Worm (Caenorhabditis elegans) whole organism, L4 larva: ENCODE measurements around the gene mls-1.
"Not testable (repeated sequence)": the region's sequence is repeated elsewhere in the genome, so short reads cannot be mapped to it uniquely, and the experiment has no call there.

Experiments
- D1046.2 ChIP-seq: fragments of 200-800 bp; sonication (Bioruptor generic); IDR thresholded peaks from 2 replicates; pipeline ENCODE4 v1.3.6; 2022; ENCODE audit warnings: missing genetic modification characterization, missing compliant biosample characterization
- F10B5.3 ChIP-seq: sonication (generic microtip); optimal IDR thresholded peaks from 2 replicates; lab custom pipeline; 2016; ENCODE audit warnings: mild to moderate bottlenecking, missing genetic modification characterization, missing compliant biosample characterization
- T20F7.1 ChIP-seq: fragments of 200-800 bp; sonication (Bioruptor generic); optimal IDR thresholded peaks from 2 replicates; lab custom pipeline; 2018; ENCODE audit warnings: mild to moderate bottlenecking, missing genetic modification characterization, missing compliant biosample characterization
- Y75B8A.6 ChIP-seq: fragments of 200-800 bp; sonication (Bioruptor generic); IDR thresholded peaks from 2 replicates; pipeline ENCODE4 v1.3.6; 2022; ENCODE audit warnings: missing genetic modification reagents, missing genetic modification characterization, missing compliant biosample characterization
- attf-4 ChIP-seq: sonication (generic microtip); optimal IDR thresholded peaks from 3 replicates; lab custom pipeline; 2017; ENCODE audit warnings: missing biosample characterization, missing genetic modification characterization
- ceh-20 ChIP-seq: fragments of 200-800 bp; sonication (Bioruptor generic); IDR thresholded peaks from 2 replicates; pipeline ENCODE4 v1.3.6; 2022; ENCODE audit warnings: missing genetic modification reagents, missing genetic modification characterization, missing compliant biosample characterization
- ceh-28 ChIP-seq: fragments of 150-350 bp; optimal IDR thresholded peaks from 2 replicates; lab custom pipeline; 2014; ENCODE audit warnings: missing biosample characterization, missing genetic modification reagents, missing genetic modification characterization
- ceh-32 ChIP-seq: sonication (generic microtip); optimal IDR thresholded peaks from 2 replicates; lab custom pipeline; 2016; ENCODE audit warnings: mild to moderate bottlenecking, missing genetic modification characterization, missing compliant biosample characterization; ENCODE audit not compliant: poor library complexity
- ceh-82 ChIP-seq: sonication (generic microtip); optimal IDR thresholded peaks from 2 replicates; lab custom pipeline; 2017; ENCODE audit warnings: missing biosample characterization, missing genetic modification characterization
- cey-2 ChIP-seq: sonication (generic microtip); optimal IDR thresholded peaks from 3 replicates; lab custom pipeline; 2017; ENCODE audit warnings: missing genetic modification characterization, mild to moderate bottlenecking, missing compliant biosample characterization, antibody characterized with exemption, borderline replicate concordance; ENCODE audit not compliant: insufficient read depth
- daf-12 ChIP-seq: fragments of 150-350 bp; optimal IDR thresholded peaks from 2 replicates; lab custom pipeline; 2014; ENCODE audit warnings: missing biosample characterization, missing genetic modification reagents, missing genetic modification characterization
- daf-16 ChIP-seq, 3 experiments: sonication (generic microtip); optimal IDR thresholded peaks; 2 replicates each; lab custom pipeline; 2016 to 2017; ENCODE audit warnings: missing genetic modification characterization in 3 of 3, missing genetic modification reagents in 3 of 3, mild to moderate bottlenecking in 2 of 3, missing compliant biosample characterization in 2 of 3, missing biosample characterization in 1 of 3, moderate library complexity in 1 of 3
- daf-8 ChIP-seq: fragments of 200-800 bp; sonication (Bioruptor generic); IDR thresholded peaks from 2 replicates; pipeline ENCODE4 v1.3.6; 2022; ENCODE audit warnings: missing genetic modification characterization, missing compliant biosample characterization
- dmd-6 ChIP-seq: fragments of 200-800 bp; sonication (Bioruptor generic); IDR thresholded peaks from 2 replicates; pipeline ENCODE4 v1.3.6; 2022; ENCODE audit warnings: missing genetic modification reagents, missing genetic modification characterization, missing compliant biosample characterization
- dmd-9 ChIP-seq: fragments of 200-800 bp; sonication (Bioruptor generic); IDR thresholded peaks from 2 replicates; pipeline ENCODE4 v1.3.6; 2022; ENCODE audit warnings: missing genetic modification reagents, missing genetic modification characterization, missing compliant biosample characterization
- dve-1 ChIP-seq: sonication (generic microtip); optimal IDR thresholded peaks from 2 replicates; lab custom pipeline; 2017; ENCODE audit warnings: antibody characterized with exemption, mild to moderate bottlenecking, missing genetic modification characterization, missing compliant biosample characterization; ENCODE audit not compliant: insufficient read depth
- egl-27 ChIP-seq: sonication (generic microtip); optimal IDR thresholded peaks from 3 replicates; lab custom pipeline; 2017; ENCODE audit warnings: missing biosample characterization, missing genetic modification reagents, missing genetic modification characterization
- fos-1 ChIP-seq: fragments of 150-350 bp; optimal IDR thresholded peaks from 2 replicates; lab custom pipeline; 2014; ENCODE audit warnings: missing biosample characterization, missing genetic modification characterization
- gei-8 ChIP-seq: fragments of 200-800 bp; sonication (Bioruptor generic); optimal IDR thresholded peaks from 2 replicates; lab custom pipeline; 2018; ENCODE audit warnings: mild to moderate bottlenecking, missing genetic modification characterization, missing compliant biosample characterization
- hlh-11 ChIP-seq: fragments of 200-800 bp; sonication (Bioruptor generic); optimal IDR thresholded peaks from 2 replicates; lab custom pipeline; 2018; ENCODE audit warnings: mild to moderate bottlenecking, missing genetic modification characterization, missing compliant biosample characterization
- hlh-30 ChIP-seq: sonication (generic microtip); optimal IDR thresholded peaks from 2 replicates; lab custom pipeline; 2017; ENCODE audit warnings: antibody characterized with exemption, mild to moderate bottlenecking, missing genetic modification characterization, missing compliant biosample characterization; ENCODE audit not compliant: insufficient read depth
- hmg-1.1 ChIP-seq: fragments of 200-800 bp; sonication (Bioruptor generic); IDR thresholded peaks from 2 replicates; pipeline ENCODE4 v1.3.6; 2022; ENCODE audit warnings: missing genetic modification reagents, missing genetic modification characterization, missing compliant biosample characterization
- lin-13 ChIP-seq: fragments of 150-350 bp; optimal IDR thresholded peaks from 2 replicates; lab custom pipeline; 2014; ENCODE audit warnings: missing biosample characterization, missing genetic modification reagents, missing genetic modification characterization
- lin-38 ChIP-seq: fragments of 200-800 bp; sonication (Bioruptor generic); IDR thresholded peaks from 2 replicates; pipeline ENCODE4 v1.3.6; 2022; ENCODE audit warnings: missing genetic modification reagents, missing genetic modification characterization, missing compliant biosample characterization
- lsy-2 ChIP-seq, 2 experiments: fragments of 150-350 bp in 1 of 2; sonication (generic microtip) in 1 of 2; optimal IDR thresholded peaks; 2 replicates each; lab custom pipeline; 2014 to 2017; ENCODE audit warnings: missing biosample characterization in 2 of 2, missing genetic modification characterization in 2 of 2
- madf-5 ChIP-seq, 2 experiments: fragments of 200-800 bp; sonication (Bioruptor generic); IDR thresholded peaks; 2 replicates each; pipeline ENCODE4 v1.3.6; 2022; ENCODE audit warnings: missing compliant biosample characterization in 2 of 2, missing genetic modification characterization in 2 of 2
- madf-9 ChIP-seq: fragments of 200-800 bp; sonication (Bioruptor generic); conservative IDR thresholded peaks from 2 replicates; pipeline ENCODE4 v1.3.6; 2022; ENCODE audit warnings: missing genetic modification reagents, missing genetic modification characterization, missing compliant biosample characterization
- mdt-29 ChIP-seq: fragments of 200-800 bp; sonication (Bioruptor generic); IDR thresholded peaks from 2 replicates; pipeline ENCODE4 v1.3.6; 2022; ENCODE audit warnings: missing genetic modification reagents, missing genetic modification characterization, missing compliant biosample characterization
- nhr-25 ChIP-seq: sonication (generic microtip); optimal IDR thresholded peaks from 2 replicates; lab custom pipeline; 2017; ENCODE audit warnings: missing genetic modification characterization, mild to moderate bottlenecking, missing compliant biosample characterization, antibody characterized with exemption, moderate library complexity, borderline replicate concordance; ENCODE audit not compliant: insufficient read depth
- nhr-28 ChIP-seq: fragments of 150-350 bp; optimal IDR thresholded peaks from 2 replicates; lab custom pipeline; 2014; ENCODE audit warnings: missing biosample characterization, missing genetic modification characterization
- nhr-6 ChIP-seq: fragments of 150-350 bp; optimal IDR thresholded peaks from 2 replicates; lab custom pipeline; 2014; ENCODE audit warnings: missing biosample characterization, missing genetic modification characterization
- pqm-1 ChIP-seq: sonication (generic microtip); optimal IDR thresholded peaks from 2 replicates; lab custom pipeline; 2017; ENCODE audit warnings: missing biosample characterization, missing genetic modification characterization
- rbr-2 ChIP-seq: sonication (generic microtip); optimal IDR thresholded peaks from 2 replicates; lab custom pipeline; 2016; ENCODE audit warnings: missing genotype, missing genetic modification characterization, missing compliant biosample characterization
- saeg-2 ChIP-seq: fragments of 200-800 bp; sonication (Bioruptor generic); IDR thresholded peaks from 2 replicates; pipeline ENCODE4 v1.3.6; 2022; ENCODE audit warnings: missing genetic modification reagents, missing genetic modification characterization, missing compliant biosample characterization
- sdz-12 ChIP-seq: fragments of 200-800 bp; sonication (Bioruptor generic); optimal IDR thresholded peaks from 2 replicates; lab custom pipeline; 2018; ENCODE audit warnings: mild to moderate bottlenecking, missing genetic modification characterization, missing compliant biosample characterization
- set-16 ChIP-seq: fragments of 200-800 bp; sonication (Bioruptor generic); IDR thresholded peaks from 2 replicates; pipeline ENCODE4 v1.3.6; 2022; ENCODE audit warnings: missing genetic modification reagents, missing genetic modification characterization, missing compliant biosample characterization
- skn-1 ChIP-seq: fragments of 150-350 bp; optimal IDR thresholded peaks from 2 replicates; lab custom pipeline; 2014; ENCODE audit warnings: missing biosample characterization, missing genetic modification characterization
- spr-1 ChIP-seq: sonication (generic microtip); optimal IDR thresholded peaks from 2 replicates; lab custom pipeline; 2016; ENCODE audit warnings: mild to moderate bottlenecking, missing genetic modification characterization, missing compliant biosample characterization
- spr-3 ChIP-seq: fragments of 200-800 bp; sonication (Bioruptor generic); optimal IDR thresholded peaks from 2 replicates; lab custom pipeline; 2018; ENCODE audit warnings: mild to moderate bottlenecking, missing genetic modification characterization, missing compliant biosample characterization
- tag-97 ChIP-seq: fragments of 200-800 bp; sonication (Bioruptor generic); IDR thresholded peaks from 2 replicates; pipeline ENCODE4 v1.3.6; 2022; ENCODE audit warnings: missing genetic modification characterization, missing compliant biosample characterization
- unc-130 ChIP-seq: sonication (generic microtip); optimal IDR thresholded peaks from 2 replicates; lab custom pipeline; 2016; ENCODE audit warnings: missing genetic modification reagents, missing genetic modification characterization, missing compliant biosample characterization
- vab-7 ChIP-seq: fragments of 200-800 bp; sonication (Bioruptor generic); IDR thresholded peaks from 2 replicates; pipeline ENCODE4 v1.3.6; 2022; ENCODE audit warnings: missing genetic modification reagents, missing genetic modification characterization, missing compliant biosample characterization
- zag-1 ChIP-seq: fragments of 150-350 bp; optimal IDR thresholded peaks from 2 replicates; lab custom pipeline; 2014; ENCODE audit warnings: missing biosample characterization, missing genetic modification characterization
- zfp-2 ChIP-seq: sonication (generic microtip); optimal IDR thresholded peaks from 2 replicates; lab custom pipeline; 2016; ENCODE audit warnings: mild to moderate bottlenecking, missing genetic modification characterization, missing compliant biosample characterization
- zfp-3 ChIP-seq: fragments of 200-800 bp; sonication (Bioruptor generic); conservative IDR thresholded peaks from 2 replicates; pipeline ENCODE4 v1.3.6; 2022; ENCODE audit warnings: missing genetic modification reagents, missing genetic modification characterization, missing compliant biosample characterization
- zip-11 ChIP-seq: fragments of 200-800 bp; sonication (Bioruptor generic); IDR thresholded peaks from 2 replicates; pipeline ENCODE4 v1.3.6; 2022; ENCODE audit warnings: missing genetic modification characterization, missing compliant biosample characterization

mls-1 gene

ce11 chrIII:7465347-7465746 is 5.2 kb downstream of the mls-1 start, which contains the start of gene fum-1 (continued):
- TF ChIP-seq daf-8 (GFP tag; lab: Robert Waterston, UW) (no peak), dve-1 (tag; lab: Kevin White, UChicago) (peak; percentile 63), gei-8 (peak; percentile 21), hmg-1.1 (GFP tag; lab: Robert Waterston, UW) (0 out of 2 replicates have a peak, but pooled peaks have one; percentile 46), attf-4 (tag; lab: Kevin White, UChicago) (no peak), vab-7 (no peak), spr-1 (tag; lab: Kevin White, UChicago) (no peak), mdt-29 (GFP tag; lab: Robert Waterston, UW) (0 out of 2 replicates have a peak, but pooled peaks have one; percentile 19), ceh-32 (no peak), spr-3 (GFP tag; lab: Kevin White, UChicago) (peak; percentile 31), set-16 (GFP tag; lab: Robert Waterston, UW) (no peak), nhr-25 (tag; lab: Kevin White, UChicago) (peak; percentile 69), nhr-6 (tag; lab: Kevin White, UChicago) (peak; percentile 7), F10B5.3 (no peak), nhr-28 (tag; lab: Kevin White, UChicago) (peak; percentile 54), lin-38 (GFP tag; lab: Robert Waterston, UW) (peak; percentile 70), madf-5 (GFP tag; IDR thresholded peaks at IDR 0.05; lab: Robert Waterston, UW) (no peak), lin-13 (GFP tag; lab: Kevin White, UChicago) (peak; percentile 30), pqm-1 (tag; lab: Kevin White, UChicago) (no peak), hlh-11 (tag; lab: Kevin White, UChicago) (peak; percentile 43)

DNA sequence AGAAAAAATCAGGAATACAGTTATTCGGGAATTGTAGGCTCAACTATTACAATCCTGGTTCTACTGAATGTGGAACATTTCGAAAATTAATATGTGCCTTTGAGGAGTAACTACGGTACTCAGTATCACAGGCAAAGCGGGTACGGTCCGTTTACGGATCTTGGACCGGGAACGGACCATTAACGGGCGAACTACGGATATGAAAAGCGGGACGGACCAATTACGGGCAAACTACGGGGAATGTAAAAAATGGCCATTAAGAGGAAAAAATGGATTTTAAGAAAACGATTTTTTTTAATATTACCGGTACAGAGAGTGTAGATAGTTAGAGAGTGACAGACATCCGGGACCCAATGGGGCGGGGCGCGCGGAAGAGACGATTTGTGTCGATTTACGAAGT is 8.8 kb downstream of the mls-1 start, which contains the start of gene H14A12.5:
H14A12.5 (minus strand) TSS at position 101 of the 400 bp plus-strand sequence.
- not testable (repeated sequence) for TF ChIP-seq dmd-9 (GFP tag; lab: Robert Waterston, UW); zip-11 (GFP tag; lab: Robert Waterston, UW); daf-16 (GFP tag; optimal IDR thresholded peaks at IDR 0.05; lab: Kevin White, UChicago); daf-16 (tag; optimal IDR thresholded peaks at IDR 0.05; lab: Kevin White, UChicago)

ce11 chrIII:7478932-7479331 is 18.8 kb downstream of the mls-1 start:
- TF ChIP-seq egl-27 (tag; lab: Kevin White, UChicago): no peak
- TF ChIP-seq attf-4 (tag; lab: Kevin White, UChicago): no peak
- TF ChIP-seq nhr-28 (tag; lab: Kevin White, UChicago): peak; percentile 66
- no peak for TF ChIP-seq sdz-12 (GFP tag; lab: Kevin White, UChicago)
- peak; percentile 79 for TF ChIP-seq hlh-11 (tag; lab: Kevin White, UChicago)
- TF ChIP-seq lsy-2 (tag; optimal IDR thresholded peaks at IDR 0.05; lab: Kevin White, UChicago): no peak
- no peak for TF ChIP-seq zfp-2 (tag; lab: Kevin White, UChicago)
- no peak for TF ChIP-seq mdt-29 (GFP tag; lab: Robert Waterston, UW)
- no peak for TF ChIP-seq rbr-2 (tag; lab: Kevin White, UChicago)
- TF ChIP-seq cey-2 (tag; lab: Kevin White, UChicago): no peak
- no peak for TF ChIP-seq T20F7.1 (GFP tag; lab: Kevin White, UChicago)
- TF ChIP-seq unc-130 (GFP tag; lab: Kevin White, UChicago): no peak
- no peak for TF ChIP-seq madf-9 (GFP tag; lab: Robert Waterston, UW)
- TF ChIP-seq ceh-20: no peak
- no peak for TF ChIP-seq D1046.2
- TF ChIP-seq fos-1 (tag; lab: Kevin White, UChicago): no peak
- no peak for TF ChIP-seq nhr-6 (tag; lab: Kevin White, UChicago)
- TF ChIP-seq dmd-9 (GFP tag; lab: Robert Waterston, UW): no peak
- TF ChIP-seq skn-1 (tag; lab: Kevin White, UChicago): no peak
- TF ChIP-seq zfp-3 (GFP tag; lab: Robert Waterston, UW): no peak
- no peak for TF ChIP-seq ceh-28 (tag; lab: Kevin White, UChicago)
- TF ChIP-seq tag-97 (GFP tag; lab: Robert Waterston, UW): no peak
- no peak for TF ChIP-seq saeg-2
- TF ChIP-seq dve-1 (tag; lab: Kevin White, UChicago): peak; percentile 68
- no peak for TF ChIP-seq zag-1 (tag; lab: Kevin White, UChicago)
- TF ChIP-seq ceh-82 (tag; lab: Kevin White, UChicago): no peak
- no peak for TF ChIP-seq Y75B8A.6 (GFP tag; lab: Robert Waterston, UW)
- TF ChIP-seq daf-8 (GFP tag; lab: Robert Waterston, UW): no peak
- peak; percentile 69 for TF ChIP-seq dmd-6 (GFP tag; lab: Robert Waterston, UW)
- no peak for TF ChIP-seq daf-12 (tag; lab: Kevin White, UChicago)
- TF ChIP-seq hlh-30 (tag; lab: Kevin White, UChicago): peak; percentile 21
